Fruit fly (Drosophila melanogaster) ovary, adult (tissue): Measurements from ENCODE around the gene CG5644.
A peak's percentile ranks its signal among the peaks of the same experiment; 100 is the strongest.

Source experiments
- CG17801 ChIP-seq: fragments of 200-800 bp; optimal IDR thresholded peaks from 2 replicates; lab custom pipeline; 2019; ENCODE audit warnings: missing biosample characterization, mild to moderate bottlenecking, missing genetic modification characterization, moderate library complexity; ENCODE audit not compliant: partially characterized antibody

CG5644 gene

dm6 chr3L:8978678-8979413 is 834 bp downstream of the CG5644 start:
- TF ChIP-seq CG17801 (GFP tag; lab: Kevin White, UChicago) = no peak

- TF ChIP-seq CG17801 (GFP tag; lab: Kevin White, UChicago) = peak; percentile 51
Measured at dm6 chr3L:8974478-8975477, 4.9 kb downstream of the CG5644 start, which contains the start of the genes pix and Srp68. Gene pix, minus strand, starts transcription at chr3L:8974765. Gene Srp68, plus strand, starts transcription at chr3L:8975046.

dm6 chr3L:8968437-8968836 is 11.2 kb downstream of the CG5644 start, which contains the start of gene CG5026:
Gene CG5026, plus strand, starts transcription at chr3L:8968528.
- TF ChIP-seq CG17801 (GFP tag; lab: Kevin White, UChicago) = peak; percentile 28

- no peak for TF ChIP-seq CG17801 (GFP tag; lab: Kevin White, UChicago)
Measured at dm6 chr3L:8966324-8967011, 13.2 kb downstream of the CG5644 start, which contains the start of the genes CG5653 and CG5021. Gene CG5653, minus strand, starts transcription at chr3L:8966374. Gene CG5021, plus strand, starts transcription at chr3L:8966829.

dm6 chr3L:8964458-8964857 is 15.2 kb downstream of the CG5644 start, which contains the start of gene ValRS-m:
Gene ValRS-m, minus strand, starts transcription at chr3L:8964769.
- no peak for TF ChIP-seq CG17801 (GFP tag; lab: Kevin White, UChicago)

- no peak for TF ChIP-seq CG17801 (GFP tag; lab: Kevin White, UChicago)
Measured at dm6 chr3L:8958557-8958956, 21.1 kb downstream of the CG5644 start, which contains the start of gene CG13313. Gene CG13313, plus strand, starts transcription at chr3L:8958857.

- no peak for TF ChIP-seq CG17801 (GFP tag; lab: Kevin White, UChicago)
Measured at dm6 chr3L:8956669-8957068, 23.0 kb downstream of the CG5644 start, which contains the start of gene mRpL12. Gene mRpL12, plus strand, starts transcription at chr3L:8956791.

dm6 chr3L:8955199-8955598 is 24.5 kb downstream of the CG5644 start:
- no peak for TF ChIP-seq CG17801 (GFP tag; lab: Kevin White, UChicago)

dm6 chr3L:8954648-8955033 is 25.0 kb downstream of the CG5644 start, which contains the start of gene GNBP3:
Gene GNBP3, plus strand, starts transcription at chr3L:8955021.
- TF ChIP-seq CG17801 (GFP tag; lab: Kevin White, UChicago) = no peak

dm6 chr3L:8953962-8954647 is 25.6 kb downstream of the CG5644 start, which contains the start of the genes CG43783 and orb2:
Gene CG43783, minus strand, starts transcription at chr3L:8954272.
Gene orb2, minus strand, starts transcription at chr3L:8954463.
- no peak for TF ChIP-seq CG17801 (GFP tag; lab: Kevin White, UChicago)

- TF ChIP-seq CG17801 (GFP tag; lab: Kevin White, UChicago) = peak; percentile 55
Measured at dm6 chr3L:8953199-8953956, 26.3 kb downstream of the CG5644 start.

- no peak for TF ChIP-seq CG17801 (GFP tag; lab: Kevin White, UChicago)
Measured at dm6 chr3L:8952549-8953198, 27.0 kb downstream of the CG5644 start.
